Worm (Caenorhabditis elegans) whole organism, L1 larva: ENCODE measurements around the gene clec-7.

Experiments
- C34B4.2 ChIP-seq: sonication (generic microtip); optimal IDR thresholded peaks from 2 replicates; lab custom pipeline; 2017; ENCODE audit warnings: mild to moderate bottlenecking, missing genetic modification characterization, missing compliant biosample characterization
- Y116A8C.19 ChIP-seq: sonication (generic microtip); optimal IDR thresholded peaks from 2 replicates; lab custom pipeline; 2016; ENCODE audit warnings: missing compliant biosample characterization, missing genetic modification characterization, borderline replicate concordance
- alr-1 ChIP-seq: fragments of 200-800 bp; sonication (Bioruptor generic); optimal IDR thresholded peaks from 2 replicates; lab custom pipeline; 2018; ENCODE audit warnings: borderline replicate concordance, mild to moderate bottlenecking, missing genetic modification characterization, missing compliant biosample characterization
- dsc-1 ChIP-seq: sonication (generic microtip); optimal IDR thresholded peaks from 2 replicates; lab custom pipeline; 2016; ENCODE audit warnings: mild to moderate bottlenecking, missing genetic modification characterization, missing compliant biosample characterization
- efl-1 ChIP-seq, 4 experiments: fragments of 150-350 bp; optimal IDR thresholded peaks in 3 of 4; peaks in 1 of 4; 1 replicate in 1 of 4; 2 replicates in 3 of 4; lab custom pipeline; 2014; ENCODE audit warnings: missing biosample characterization in 2 of 4, missing genetic modification characterization in 2 of 4, missing genetic modification reagents in 2 of 4
- efl-3 ChIP-seq: fragments of 200-800 bp; sonication (Bioruptor generic); optimal IDR thresholded peaks from 2 replicates; lab custom pipeline; 2018; ENCODE audit warnings: mild to moderate bottlenecking, missing genetic modification characterization, missing compliant biosample characterization
- egl-13 ChIP-seq: sonication (generic microtip); optimal IDR thresholded peaks from 2 replicates; lab custom pipeline; 2016; ENCODE audit warnings: missing genotype, missing genetic modification reagents, missing genetic modification characterization, missing compliant biosample characterization
- egl-27 ChIP-seq, 2 experiments: fragments of 150-350 bp in 1 of 2; sonication (generic microtip); optimal IDR thresholded peaks; 3 replicates each; lab custom pipeline; 2017 to 2018; ENCODE audit warnings: missing biosample characterization in 2 of 2, missing genetic modification characterization in 2 of 2, missing genetic modification reagents in 2 of 2
- ets-5 ChIP-seq: fragments of 200-800 bp; sonication (Bioruptor generic); IDR thresholded peaks from 2 replicates; pipeline ENCODE4 v1.3.6; 2022; ENCODE audit warnings: missing genetic modification characterization, missing compliant biosample characterization
- fkh-10 ChIP-seq: sonication (generic microtip); optimal IDR thresholded peaks from 2 replicates; lab custom pipeline; 2017; ENCODE audit warnings: missing biosample characterization, missing genetic modification reagents, missing genetic modification characterization
- fkh-4 ChIP-seq: sonication (generic microtip); optimal IDR thresholded peaks from 2 replicates; lab custom pipeline; 2016; ENCODE audit warnings: missing compliant biosample characterization, missing genetic modification characterization, borderline replicate concordance
- fkh-8 ChIP-seq: sonication (generic microtip); optimal IDR thresholded peaks from 2 replicates; lab custom pipeline; 2016; ENCODE audit warnings: mild to moderate bottlenecking, missing genetic modification characterization, missing compliant biosample characterization
- fos-1 ChIP-seq: fragments of 150-350 bp; optimal IDR thresholded peaks from 2 replicates; lab custom pipeline; 2014; ENCODE audit warnings: missing biosample characterization, missing genetic modification characterization
- hlh-4 ChIP-seq: sonication (generic microtip); optimal IDR thresholded peaks from 2 replicates; lab custom pipeline; 2016; ENCODE audit warnings: mild to moderate bottlenecking, missing genetic modification characterization, missing compliant biosample characterization
- lin-35 ChIP-seq, 2 experiments: fragments of 150-350 bp; optimal IDR thresholded peaks; 2 replicates each; lab custom pipeline; 2014; ENCODE audit warnings: missing biosample characterization in 2 of 2, missing genetic modification characterization in 2 of 2, missing genetic modification reagents in 2 of 2
- lin-39 ChIP-seq: fragments of 150-350 bp; optimal IDR thresholded peaks from 2 replicates; lab custom pipeline; 2014; ENCODE audit warnings: missing biosample characterization, missing genetic modification reagents, missing genetic modification characterization
- mdl-1 ChIP-seq, 2 experiments: fragments of 150-350 bp; optimal IDR thresholded peaks; 2 replicates each; lab custom pipeline; 2014 to 2017; ENCODE audit warnings: missing biosample characterization in 2 of 2, missing genetic modification characterization in 2 of 2, inconsistent platforms in 1 of 2
- mef-2 ChIP-seq: fragments of 150-350 bp; optimal IDR thresholded peaks from 2 replicates; lab custom pipeline; 2014; ENCODE audit warnings: missing biosample characterization, missing genetic modification characterization
- mep-1 ChIP-seq: fragments of 150-350 bp; optimal IDR thresholded peaks from 2 replicates; lab custom pipeline; 2014; ENCODE audit warnings: missing biosample characterization, missing genetic modification characterization
- nhr-12 ChIP-seq: sonication (generic microtip); optimal IDR thresholded peaks from 2 replicates; lab custom pipeline; 2017; ENCODE audit warnings: missing biosample characterization, missing genetic modification characterization
- nhr-19 ChIP-seq: fragments of 200-800 bp; sonication (Bioruptor generic); conservative IDR thresholded peaks from 2 replicates; pipeline ENCODE4 v1.3.6; 2022; ENCODE audit warnings: missing genetic modification characterization, missing compliant biosample characterization
- nhr-28 ChIP-seq: fragments of 150-350 bp; optimal IDR thresholded peaks from 2 replicates; lab custom pipeline; 2014; ENCODE audit warnings: missing biosample characterization, missing genetic modification characterization
- nhr-76 ChIP-seq: sonication (generic microtip); optimal IDR thresholded peaks from 2 replicates; lab custom pipeline; 2017; ENCODE audit warnings: missing biosample characterization, missing genetic modification characterization
- nhr-77 ChIP-seq: fragments of 150-350 bp; optimal IDR thresholded peaks from 2 replicates; lab custom pipeline; 2014; ENCODE audit warnings: missing biosample characterization, missing genetic modification characterization
- nhr-84 ChIP-seq: sonication (generic microtip); optimal IDR thresholded peaks from 2 replicates; lab custom pipeline; 2017; ENCODE audit warnings: missing biosample characterization, missing genetic modification characterization
- nhr-90 ChIP-seq: sonication (generic microtip); optimal IDR thresholded peaks from 2 replicates; lab custom pipeline; 2016; ENCODE audit warnings: mild to moderate bottlenecking, missing genetic modification characterization, missing compliant biosample characterization; ENCODE audit not compliant: poor library complexity
- pax-3 ChIP-seq: fragments of 200-800 bp; sonication (Bioruptor generic); optimal IDR thresholded peaks from 2 replicates; lab custom pipeline; 2018; ENCODE audit warnings: mild to moderate bottlenecking, missing genetic modification characterization, moderate library complexity, missing compliant biosample characterization
- rnt-1 ChIP-seq: sonication (generic microtip); optimal IDR thresholded peaks from 2 replicates; lab custom pipeline; 2016; ENCODE audit warnings: mild to moderate bottlenecking, missing genetic modification characterization, moderate library complexity, missing compliant biosample characterization
- snu-23 ChIP-seq: sonication (generic microtip); optimal IDR thresholded peaks from 2 replicates; lab custom pipeline; 2016; ENCODE audit warnings: missing genetic modification characterization, missing compliant biosample characterization
- sptf-1 ChIP-seq: fragments of 150-350 bp; optimal IDR thresholded peaks from 2 replicates; lab custom pipeline; 2014; ENCODE audit warnings: missing biosample characterization, missing genetic modification characterization
- sup-37 ChIP-seq: fragments of 200-800 bp; sonication (Bioruptor generic); optimal IDR thresholded peaks from 2 replicates; lab custom pipeline; 2018; ENCODE audit warnings: mild to moderate bottlenecking, missing genetic modification characterization, missing compliant biosample characterization
- swsn-7 ChIP-seq: sonication (generic microtip); optimal IDR thresholded peaks from 2 replicates; lab custom pipeline; 2016; ENCODE audit warnings: missing genetic modification characterization, missing compliant biosample characterization
- tbx-2 ChIP-seq: sonication (generic microtip); optimal IDR thresholded peaks from 2 replicates; lab custom pipeline; 2016; ENCODE audit warnings: missing genetic modification characterization, missing compliant biosample characterization
- tlp-1 ChIP-seq: fragments of 150-350 bp; optimal IDR thresholded peaks from 2 replicates; lab custom pipeline; 2014; ENCODE audit warnings: missing biosample characterization, missing genetic modification characterization
- unc-30 ChIP-seq: sonication (generic microtip); optimal IDR thresholded peaks from 2 replicates; lab custom pipeline; 2017; ENCODE audit warnings: missing biosample characterization, missing genetic modification characterization
- unc-86 ChIP-seq: sonication (generic microtip); optimal IDR thresholded peaks from 2 replicates; lab custom pipeline; 2016; ENCODE audit warnings: missing genetic modification characterization, missing compliant biosample characterization
- unc-98 ChIP-seq: fragments of 200-800 bp; sonication (Bioruptor generic); IDR thresholded peaks from 2 replicates; pipeline ENCODE4 v1.3.6; 2022; ENCODE audit warnings: missing genetic modification characterization, missing compliant biosample characterization
- xbp-1 ChIP-seq: sonication (generic microtip); optimal IDR thresholded peaks from 2 replicates; lab custom pipeline; 2016; ENCODE audit warnings: missing genetic modification characterization, missing compliant biosample characterization
- zip-4 ChIP-seq: fragments of 200-800 bp; sonication (Bioruptor generic); optimal IDR thresholded peaks from 2 replicates; lab custom pipeline; 2018; ENCODE audit warnings: mild to moderate bottlenecking, missing genetic modification characterization, moderate library complexity, missing compliant biosample characterization
- ztf-4 ChIP-seq: fragments of 150-350 bp; optimal IDR thresholded peaks from 2 replicates; lab custom pipeline; 2014; ENCODE audit warnings: missing biosample characterization, missing genetic modification characterization

The clec-7 gene

DNA sequence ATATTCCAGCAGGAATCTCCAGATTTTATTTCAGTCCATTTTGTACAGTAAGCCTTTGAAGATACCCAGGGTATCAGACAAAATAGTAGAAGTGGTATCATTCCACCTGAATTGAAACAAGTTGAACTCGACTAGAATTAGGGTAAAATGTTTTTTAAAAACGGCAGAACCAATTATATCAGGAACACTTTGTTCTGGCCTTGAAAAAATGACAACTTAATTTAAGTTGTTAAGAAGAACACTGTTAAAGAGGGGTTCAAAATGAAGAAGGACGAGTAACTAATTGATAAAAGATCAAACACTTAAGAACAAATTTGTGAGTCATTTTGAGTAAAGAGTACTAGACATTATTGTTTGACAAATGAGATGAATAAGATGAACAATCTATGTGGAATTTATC lies 7.3 kb upstream of the clec-7 start, which contains the start of gene lmd-4:
TSS of gene lmd-4 (minus strand) at position 101 of the 400 bp plus-strand sequence.
- TF ChIP-seq C34B4.2 (tag; lab: Kevin White, UChicago) (no peak), alr-1 (no peak), nhr-76 (tag; lab: Kevin White, UChicago) (no peak), mdl-1 (tag; optimal IDR thresholded peaks at IDR 0.05; lab: Kevin White, UChicago) (no peak), Y116A8C.19 (tag; lab: Kevin White, UChicago) (no peak), swsn-7 (tag; lab: Kevin White, UChicago) (no peak), efl-1 (optimal IDR thresholded peaks at IDR 0.05; lab: Kevin White, UChicago) (no peak), efl-1 (GFP tag; optimal IDR thresholded peaks at IDR 0.05 in 1 of 2; lab: Kevin White, UChicago) (peak in 1 of 2 experiments; percentile 17), sup-37 (GFP tag; lab: Kevin White, UChicago) (no peak)

DNA sequence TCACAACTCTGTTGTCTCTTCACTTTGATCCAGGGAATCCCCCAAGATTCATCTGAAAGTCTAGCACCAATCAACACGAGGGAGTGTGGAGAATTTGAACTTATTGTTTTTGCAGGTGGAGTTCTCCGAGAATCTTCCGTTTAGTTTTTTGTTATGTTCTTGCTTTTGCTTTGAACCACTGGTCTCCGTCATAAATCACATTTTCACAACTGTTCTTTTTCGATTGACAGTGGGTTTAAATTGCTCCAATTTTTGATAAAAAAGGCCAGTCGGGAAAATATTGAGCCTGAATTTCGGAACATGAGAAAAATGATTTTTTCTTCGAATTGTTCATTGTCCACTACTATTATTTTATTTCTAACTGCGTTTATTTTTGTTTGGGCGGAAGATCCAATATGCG lies 6.3 kb upstream of the clec-7 start, which contains the start of gene F10G2.10:
TSS of gene F10G2.10 (plus strand) at position 301 of the 400 bp plus-strand sequence.
- TF ChIP-seq snu-23 (GFP tag; lab: Kevin White, UChicago) (no peak), fkh-4 (tag; lab: Kevin White, UChicago) (no peak), tlp-1 (tag; lab: Kevin White, UChicago) (no peak), mef-2 (no peak)

DNA sequence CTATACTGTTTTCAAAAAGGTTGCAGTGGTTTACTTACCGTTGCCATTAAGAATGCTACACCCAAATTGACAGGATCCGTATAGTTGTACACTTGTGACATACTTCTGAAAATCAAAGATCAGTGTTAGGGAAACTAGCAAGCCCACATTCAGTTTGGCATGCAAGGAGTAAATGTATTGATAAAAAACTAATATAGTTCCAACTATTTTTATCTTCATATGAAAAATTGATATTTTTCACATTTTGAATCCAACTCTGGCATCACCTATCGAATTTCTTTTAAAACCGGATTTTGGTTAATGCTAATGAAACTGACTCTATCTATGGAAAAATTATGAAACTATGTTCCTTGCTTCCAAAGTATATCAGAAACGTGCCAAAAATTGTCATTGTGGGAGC lies 2.9 kb upstream of the clec-7 start, which contains the start of gene srx-92:
TSS of gene srx-92 (minus strand) at position 101 of the 400 bp plus-strand sequence.
- TF ChIP-seq Y116A8C.19 (tag; lab: Kevin White, UChicago) (no peak), sup-37 (GFP tag; lab: Kevin White, UChicago) (no peak), nhr-28 (tag; lab: Kevin White, UChicago) (no peak), mep-1 (no peak), nhr-84 (tag; lab: Kevin White, UChicago) (no peak), xbp-1 (tag; lab: Kevin White, UChicago) (no peak), rnt-1 (tag; lab: Kevin White, UChicago) (no peak)

DNA sequence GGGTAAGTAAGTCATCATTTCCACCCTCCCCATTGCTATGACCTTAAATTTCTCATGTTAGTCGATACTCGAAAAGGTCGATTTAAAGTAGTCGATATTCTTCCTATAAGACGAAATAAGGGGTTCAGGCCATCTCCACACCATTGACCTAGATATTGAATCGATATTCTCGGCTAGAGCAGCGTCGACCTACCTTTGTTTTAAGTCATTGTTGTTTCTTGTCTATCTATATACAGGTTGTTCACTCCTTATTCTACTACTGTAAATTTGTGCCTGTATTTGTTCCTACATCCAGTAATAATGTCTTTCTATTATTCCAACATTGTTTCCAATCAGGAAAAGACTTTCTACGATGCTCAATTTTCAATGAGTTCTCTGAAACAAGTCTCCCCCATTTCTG lies 1.3 kb upstream of the clec-7 start, which contains the start of gene F10G2.4:
TSS of gene F10G2.4 (plus strand) at position 301 of the 400 bp plus-strand sequence.
- TF ChIP-seq nhr-90 (tag; lab: Kevin White, UChicago), result no peak
- no peak for TF ChIP-seq ztf-4 (tag; lab: Kevin White, UChicago)
- no peak for TF ChIP-seq nhr-12 (tag; lab: Kevin White, UChicago)
- no peak for TF ChIP-seq fos-1
- no peak for TF ChIP-seq nhr-28 (tag; lab: Kevin White, UChicago)
- TF ChIP-seq unc-98 (GFP tag; lab: Robert Waterston, UW), result no peak
- TF ChIP-seq egl-13, result no peak
- TF ChIP-seq rnt-1 (tag; lab: Kevin White, UChicago), result no peak
- TF ChIP-seq dsc-1, result no peak
- TF ChIP-seq C34B4.2 (tag; lab: Kevin White, UChicago), result no peak
- no peak for TF ChIP-seq efl-3 (GFP tag; lab: Kevin White, UChicago)
- TF ChIP-seq nhr-84 (tag; lab: Kevin White, UChicago), result no peak
- TF ChIP-seq egl-27 (tag; optimal IDR thresholded peaks at IDR 0.05; lab: Kevin White, UChicago), result no peak
- no peak for TF ChIP-seq pax-3
- TF ChIP-seq zip-4 (GFP tag; lab: Kevin White, UChicago), result no peak
- no peak for TF ChIP-seq fkh-10 (GFP tag; lab: Kevin White, UChicago)
- no peak for TF ChIP-seq unc-30 (tag; lab: Kevin White, UChicago)

DNA sequence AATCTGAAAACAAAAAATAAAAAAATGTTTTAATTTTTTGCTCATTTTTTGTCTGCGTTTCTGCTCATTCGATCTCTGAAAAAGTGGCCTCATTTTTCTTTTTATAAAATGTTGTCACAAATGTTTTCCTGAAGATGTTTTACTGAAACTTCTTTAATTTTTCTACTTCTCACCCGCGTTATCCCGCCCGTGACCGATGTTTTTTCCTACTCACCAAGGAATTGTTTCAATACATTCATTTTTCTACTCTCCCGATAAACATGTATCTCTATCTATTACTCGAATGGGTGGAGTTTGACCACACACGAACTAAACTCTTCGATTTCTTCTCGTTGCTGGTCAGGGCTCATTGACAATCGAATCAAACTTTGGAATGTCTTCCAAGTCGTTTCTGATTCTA lies 2.7 kb downstream of the clec-7 start, which contains the start of gene F10G2.2:
TSS of gene F10G2.2 (plus strand) at position 301 of the 400 bp plus-strand sequence.
- TF ChIP-seq nhr-19 (GFP tag; lab: Robert Waterston, UW) (no peak), lin-35 (GFP tag; optimal IDR thresholded peaks at IDR 0.05; lab: Kevin White, UChicago) (no peak), pax-3 (no peak), mep-1 (no peak), lin-39 (tag; lab: Kevin White, UChicago) (no peak), fkh-8 (no peak), nhr-77 (tag; lab: Kevin White, UChicago) (no peak), dsc-1 (no peak), snu-23 (GFP tag; lab: Kevin White, UChicago) (no peak), sptf-1 (no peak), ets-5 (GFP tag; lab: Robert Waterston, UW) (no peak), nhr-28 (tag; lab: Kevin White, UChicago) (no peak), unc-86 (no peak), hlh-4 (tag; lab: Kevin White, UChicago) (no peak), tbx-2 (tag; lab: Kevin White, UChicago) (no peak)
